Fruit fly (Drosophila melanogaster): ENCODE measurements around the gene Vha26.

- TF ChIP-seq CG8478 (optimal IDR thresholded peaks at IDR 0.05) = no peak
- TF ChIP-seq CTCF (optimal IDR thresholded peaks at IDR 0.05) = peak in 1 of 2 experiments; percentile 9
Measured at dm6 chr3R:5564775-5565190, 26.8 kb upstream of the Vha26 start, which contains the start of the genes CG14671 and CG12746.
